Fruit fly (Drosophila melanogaster) whole organism, embryonic: ENCODE results near the gene CG7054.

Source experiments
- Atf-2 ChIP-seq: fragments of 200-800 bp; sonication (Bioruptor generic); optimal IDR thresholded peaks from 2 replicates; lab custom pipeline; 2016; ENCODE audit warnings: missing biosample characterization, missing genetic modification characterization
- BtbVII ChIP-seq: fragments of 200-800 bp; sonication (Bioruptor generic); optimal IDR thresholded peaks from 3 replicates; lab custom pipeline; 2017; ENCODE audit warnings: missing biosample characterization, mild to moderate bottlenecking, missing genetic modification characterization
- CG1603 ChIP-seq: fragments of 200-800 bp; sonication (Bioruptor generic); optimal IDR thresholded peaks from 2 replicates; lab custom pipeline; 2019; ENCODE audit warnings: missing biosample characterization, mild to moderate bottlenecking, missing genetic modification characterization, moderate library complexity
- CG2678 ChIP-seq: fragments of 200-800 bp; sonication (Bioruptor generic); optimal IDR thresholded peaks from 3 replicates; lab custom pipeline; 2019; ENCODE audit warnings: missing biosample characterization, mild to moderate bottlenecking, missing genetic modification characterization, moderate library complexity
- CG2712 ChIP-seq: fragments of 200-800 bp; optimal IDR thresholded peaks from 3 replicates; lab custom pipeline; 2019; ENCODE audit warnings: missing biosample characterization, mild to moderate bottlenecking, missing genetic modification characterization, moderate library complexity
- CG31388 ChIP-seq: fragments of 200-800 bp; sonication (Bioruptor generic); optimal IDR thresholded peaks from 2 replicates; lab custom pipeline; 2016; ENCODE audit warnings: missing biosample characterization, missing genetic modification characterization
- CG3847 ChIP-seq: fragments of 200-800 bp; sonication (Bioruptor generic); IDR thresholded peaks from 2 replicates; pipeline ENCODE4 v1.3.6; 2022; ENCODE audit warnings: missing biosample characterization, missing genetic modification characterization
- CG42726 ChIP-seq: fragments of 200-800 bp; sonication (Bioruptor generic); IDR thresholded peaks from 2 replicates; pipeline ENCODE4 v1.3.6; 2022; ENCODE audit warnings: missing biosample characterization, missing genetic modification characterization; ENCODE audit not compliant: partially characterized antibody
- CG5180 ChIP-seq: fragments of 200-800 bp; sonication (Bioruptor generic); optimal IDR thresholded peaks from 3 replicates; lab custom pipeline; 2017; ENCODE audit warnings: missing biosample characterization, missing genetic modification characterization, mild to moderate bottlenecking, moderate library complexity, missing genetic modification reagents
- CG5953 ChIP-seq: fragments of 200-800 bp; sonication (Bioruptor generic); IDR thresholded peaks from 2 replicates; pipeline ENCODE4 v1.3.6; 2022; ENCODE audit warnings: missing biosample characterization, missing genetic modification characterization
- CG6654 ChIP-seq: fragments of 200-800 bp; sonication (Bioruptor generic); optimal IDR thresholded peaks from 2 replicates; lab custom pipeline; 2017; ENCODE audit warnings: missing biosample characterization, mild to moderate bottlenecking, missing genetic modification characterization
- CG6765 ChIP-seq: fragments of 200-800 bp; sonication (Bioruptor generic); optimal IDR thresholded peaks from 3 replicates; lab custom pipeline; 2017; ENCODE audit warnings: missing biosample characterization, mild to moderate bottlenecking, missing genetic modification characterization
- CG6791 ChIP-seq: fragments of 200-800 bp; sonication (Bioruptor generic); IDR thresholded peaks from 3 replicates; pipeline ENCODE4 v1.3.6; 2022; ENCODE audit warnings: missing biosample characterization, missing genetic modification characterization; ENCODE audit not compliant: partially characterized antibody
- CG7786 ChIP-seq: fragments of 200-800 bp; sonication (Bioruptor generic); optimal IDR thresholded peaks from 2 replicates; lab custom pipeline; 2016; ENCODE audit warnings: missing biosample characterization, missing genetic modification characterization
- CG7963 ChIP-seq: fragments of 200-800 bp; sonication (Bioruptor generic); IDR thresholded peaks from 3 replicates; pipeline ENCODE4 v1.3.6; 2022; ENCODE audit warnings: missing biosample characterization, missing genetic modification characterization; ENCODE audit not compliant: partially characterized antibody
- CG8089 ChIP-seq: fragments of 200-800 bp; sonication (Bioruptor generic); optimal IDR thresholded peaks from 3 replicates; lab custom pipeline; 2016; ENCODE audit warnings: missing biosample characterization, missing genetic modification characterization
- CG8944 ChIP-seq: fragments of 200-800 bp; sonication (Bioruptor generic); optimal IDR thresholded peaks from 3 replicates; lab custom pipeline; 2016; ENCODE audit warnings: missing biosample characterization, missing genetic modification characterization
- Camta ChIP-seq: fragments of 200-800 bp; sonication (Bioruptor generic); optimal IDR thresholded peaks from 2 replicates; lab custom pipeline; 2016; ENCODE audit warnings: missing biosample characterization, missing genetic modification characterization
- Deaf1 ChIP-seq: fragments of 200-800 bp; optimal IDR thresholded peaks from 3 replicates; lab custom pipeline; 2019; ENCODE audit warnings: missing biosample characterization, mild to moderate bottlenecking, missing genetic modification characterization, moderate library complexity
- Fer1 ChIP-seq: fragments of 200-800 bp; sonication (Bioruptor generic); optimal IDR thresholded peaks from 2 replicates; lab custom pipeline; 2017; ENCODE audit warnings: missing biosample characterization, mild to moderate bottlenecking, missing genetic modification characterization
- Hr51 ChIP-seq, 2 experiments: fragments of 200-800 bp; sonication (Bioruptor generic); optimal IDR thresholded peaks; 2 replicates in 1 of 2; 3 replicates in 1 of 2; lab custom pipeline; 2016 to 2018; ENCODE audit warnings: missing biosample characterization in 2 of 2, missing genetic modification characterization in 2 of 2, mild to moderate bottlenecking in 1 of 2, moderate library complexity in 1 of 2
- Rx ChIP-seq: fragments of 200-800 bp; sonication (Bioruptor generic); IDR thresholded peaks from 2 replicates; pipeline ENCODE4 v1.3.6; 2022; ENCODE audit warnings: missing biosample characterization, missing genetic modification characterization
- Scr ChIP-seq: fragments of 200-800 bp; sonication (Bioruptor generic); IDR thresholded peaks from 2 replicates; pipeline ENCODE4 v1.3.6; 2022; ENCODE audit warnings: missing biosample characterization, missing genetic modification characterization; ENCODE audit not compliant: partially characterized antibody
- ac ChIP-seq: fragments of 200-800 bp; sonication (Bioruptor generic); optimal IDR thresholded peaks from 3 replicates; lab custom pipeline; 2017; ENCODE audit warnings: missing biosample characterization, mild to moderate bottlenecking, missing genetic modification characterization
- cad ChIP-seq: fragments of >200 bp; optimal IDR thresholded peaks from 2 replicates; lab custom pipeline; 2017; ENCODE audit warnings: missing biosample characterization, missing genetic modification characterization
- crp ChIP-seq, 2 experiments: fragments of 200-800 bp; sonication (Bioruptor generic); optimal IDR thresholded peaks; 2 replicates in 1 of 2; 3 replicates in 1 of 2; lab custom pipeline; 2017; ENCODE audit warnings: missing biosample characterization in 2 of 2, missing genetic modification characterization in 2 of 2, mild to moderate bottlenecking in 1 of 2, moderate library complexity in 1 of 2
- dan ChIP-seq: fragments of 200-800 bp; sonication (Bioruptor generic); IDR thresholded peaks from 2 replicates; pipeline ENCODE4 v1.3.6; 2022; ENCODE audit warnings: missing biosample characterization, missing genetic modification characterization
- disco-r ChIP-seq: fragments of 200-800 bp; sonication (Bioruptor generic); optimal IDR thresholded peaks from 2 replicates; lab custom pipeline; 2016; ENCODE audit warnings: missing biosample characterization, missing genetic modification characterization
- emc ChIP-seq: fragments of 200-800 bp; sonication (Bioruptor generic); optimal IDR thresholded peaks from 2 replicates; lab custom pipeline; 2016; ENCODE audit warnings: missing biosample characterization, missing genetic modification characterization
- exex ChIP-seq: fragments of 200-800 bp; sonication (Bioruptor generic); optimal IDR thresholded peaks from 4 replicates; lab custom pipeline; 2018; ENCODE audit warnings: missing biosample characterization, mild to moderate bottlenecking, missing genetic modification characterization, moderate library complexity
- eyg ChIP-seq: fragments of 200-800 bp; sonication (Bioruptor generic); optimal IDR thresholded peaks from 3 replicates; lab custom pipeline; 2016; ENCODE audit warnings: missing biosample characterization, missing genetic modification characterization
- fd3F ChIP-seq: fragments of 200-800 bp; sonication (Bioruptor generic); optimal IDR thresholded peaks from 2 replicates; lab custom pipeline; 2018; ENCODE audit warnings: missing biosample characterization, mild to moderate bottlenecking, missing genetic modification characterization, moderate library complexity
- ham ChIP-seq: fragments of 200-800 bp; sonication (Bioruptor generic); IDR thresholded peaks from 2 replicates; pipeline ENCODE4 v1.3.6; 2022; ENCODE audit warnings: missing biosample characterization, missing genetic modification characterization
- her ChIP-seq: fragments of 200-800 bp; sonication (Bioruptor generic); optimal IDR thresholded peaks from 2 replicates; lab custom pipeline; 2016; ENCODE audit warnings: missing biosample characterization, missing genetic modification characterization
- jigr1 ChIP-seq: fragments of 200-800 bp; sonication (Bioruptor generic); IDR thresholded peaks from 3 replicates; pipeline ENCODE4 v1.3.6; 2022; ENCODE audit warnings: missing biosample characterization, missing genetic modification characterization
- jing ChIP-seq: fragments of 200-800 bp; sonication (Bioruptor generic); optimal IDR thresholded peaks from 2 replicates; lab custom pipeline; 2018; ENCODE audit warnings: missing biosample characterization, mild to moderate bottlenecking, missing genetic modification characterization
- lilli ChIP-seq: fragments of 200-800 bp; sonication (Bioruptor generic); optimal IDR thresholded peaks from 3 replicates; lab custom pipeline; 2016; ENCODE audit warnings: missing biosample characterization, missing genetic modification characterization
- mam ChIP-seq: fragments of 200-800 bp; sonication (Bioruptor generic); optimal IDR thresholded peaks from 3 replicates; lab custom pipeline; 2016; ENCODE audit warnings: missing biosample characterization, missing genetic modification characterization
- nom ChIP-seq: fragments of 200-800 bp; sonication (Bioruptor generic); optimal IDR thresholded peaks from 2 replicates; lab custom pipeline; 2017; ENCODE audit warnings: missing biosample characterization, missing genetic modification characterization, mild to moderate bottlenecking, moderate library complexity, missing genetic modification reagents
- onecut ChIP-seq: fragments of 200-800 bp; sonication (Bioruptor generic); IDR thresholded peaks from 2 replicates; pipeline ENCODE4 v1.3.6; 2022; ENCODE audit warnings: missing biosample characterization, missing genetic modification characterization
- otp ChIP-seq: fragments of 200-800 bp; sonication (Bioruptor generic); IDR thresholded peaks from 3 replicates; pipeline ENCODE4, ENCODE4 v1.3.6; 2022; ENCODE audit warnings: missing biosample characterization, missing genetic modification characterization
- pnt ChIP-seq: fragments of 200-800 bp; sonication (Bioruptor generic); optimal IDR thresholded peaks from 3 replicates; lab custom pipeline; 2016; ENCODE audit warnings: missing biosample characterization, missing genetic modification characterization
- sc ChIP-seq, 3 experiments: fragments of >200 bp in 2 of 3; fragments of 200-800 bp in 1 of 3; sonication (Bioruptor generic) in 1 of 3; optimal IDR thresholded peaks; 2 replicates in 2 of 3; 3 replicates in 1 of 3; lab custom pipeline; 2017; ENCODE audit warnings: mild to moderate bottlenecking in 1 of 3, missing biosample characterization in 1 of 3, missing genetic modification characterization in 1 of 3, missing genetic modification reagents in 1 of 3
- scrt ChIP-seq: fragments of 200-800 bp; sonication (Bioruptor generic); optimal IDR thresholded peaks from 2 replicates; lab custom pipeline; 2018; ENCODE audit warnings: missing biosample characterization, mild to moderate bottlenecking, missing genetic modification characterization, moderate library complexity
- sens-2 ChIP-seq: fragments of 200-800 bp; sonication (Bioruptor generic); IDR thresholded peaks from 2 replicates; pipeline ENCODE4 v1.3.6; 2022; ENCODE audit warnings: missing biosample characterization, missing genetic modification characterization
- shn ChIP-seq: fragments of 200-800 bp; sonication (Bioruptor generic); optimal IDR thresholded peaks from 3 replicates; lab custom pipeline; 2016; ENCODE audit warnings: missing biosample characterization, missing genetic modification characterization
- stc ChIP-seq: fragments of 200-800 bp; sonication (Bioruptor generic); IDR thresholded peaks from 2 replicates; pipeline ENCODE4 v1.3.6; 2022; ENCODE audit warnings: missing biosample characterization, missing genetic modification characterization
- stwl ChIP-seq: fragments of 200-800 bp; sonication (Bioruptor generic); optimal IDR thresholded peaks from 3 replicates; lab custom pipeline; 2018; ENCODE audit warnings: missing biosample characterization, mild to moderate bottlenecking, missing genetic modification characterization, moderate library complexity
- tx ChIP-seq: fragments of 200-800 bp; sonication (Bioruptor generic); optimal IDR thresholded peaks from 2 replicates; lab custom pipeline; 2016; ENCODE audit warnings: missing biosample characterization, missing genetic modification characterization
- unpg ChIP-seq: fragments of 200-800 bp; sonication (Bioruptor generic); optimal IDR thresholded peaks from 3 replicates; lab custom pipeline; 2018; ENCODE audit warnings: missing biosample characterization, mild to moderate bottlenecking, missing genetic modification characterization, moderate library complexity
- wek ChIP-seq: fragments of 200-800 bp; sonication (Bioruptor generic); optimal IDR thresholded peaks from 3 replicates; lab custom pipeline; 2018; ENCODE audit warnings: missing biosample characterization, mild to moderate bottlenecking, missing genetic modification characterization, moderate library complexity

The CG7054 gene

DNA sequence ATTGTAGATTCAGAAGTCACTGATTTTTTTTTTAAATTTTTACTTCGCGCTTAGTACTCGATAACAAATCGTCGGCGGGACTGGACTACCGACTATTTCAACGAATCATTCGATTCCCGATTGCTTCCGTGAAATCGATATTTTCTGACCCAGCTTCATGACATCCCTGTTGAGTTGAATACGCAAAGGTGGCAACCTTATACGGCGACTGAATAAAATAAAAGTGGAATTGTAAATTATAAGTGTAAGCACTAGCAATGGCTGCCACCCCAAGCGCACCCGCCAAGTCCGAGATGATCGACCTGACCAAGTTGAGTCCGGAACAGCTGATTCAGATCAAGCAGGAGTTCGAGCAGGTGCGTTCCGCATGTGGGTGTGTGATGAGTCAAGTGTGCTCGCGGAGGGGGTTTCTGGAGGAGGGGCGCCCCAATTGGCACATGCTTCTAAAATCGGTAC is 22.3 kb downstream of the CG7054 start, which contains the start of gene Pfdn5 (continued):
- TF ChIP-seq shn (GFP tag; lab: Kevin White, UChicago) = no peak
- TF ChIP-seq cad (GFP tag; lab: Kevin White, UChicago) = no peak
- no peak for TF ChIP-seq mam
- TF ChIP-seq onecut = no peak
- no peak for TF ChIP-seq Fer1
- TF ChIP-seq CG6791 (GFP tag; lab: Robert Waterston, UW) = peak; percentile 90
- TF ChIP-seq her = no peak
- TF ChIP-seq crp (GFP tag; optimal IDR thresholded peaks at IDR 0.05; lab: Kevin White, UChicago) = peak in 1 of 2 experiments; percentile 38
- no peak for TF ChIP-seq wek (GFP tag; lab: Kevin White, UChicago)
- TF ChIP-seq CG5953 (GFP tag; lab: Robert Waterston, UW) = no peak
- no peak for TF ChIP-seq CG2712 (tag; lab: Kevin White, UChicago)
- TF ChIP-seq emc (GFP tag; lab: Kevin White, UChicago) = no peak
- TF ChIP-seq jigr1 = no peak
- no peak for TF ChIP-seq Rx (GFP tag; lab: Robert Waterston, UW)
- peak; percentile 89 for TF ChIP-seq CG7963 (GFP tag; lab: Robert Waterston, UW)
- peak; percentile 95 for TF ChIP-seq stwl (tag; lab: Kevin White, UChicago)
- TF ChIP-seq fd3F = no peak
- no peak for TF ChIP-seq stc (GFP tag; lab: Robert Waterston, UW)
- TF ChIP-seq Camta (GFP tag; lab: Kevin White, UChicago) = no peak
- TF ChIP-seq CG31388 = no peak
- no peak for TF ChIP-seq pnt (GFP tag; lab: Kevin White, UChicago)
- no peak for TF ChIP-seq CG5180 (GFP tag; lab: Kevin White, UChicago)
- TF ChIP-seq eyg = no peak
- TF ChIP-seq CG6654 = no peak
- TF ChIP-seq exex (tag; lab: Kevin White, UChicago) = no peak
- TF ChIP-seq lilli = no peak
- TF ChIP-seq disco-r = no peak
- no peak for TF ChIP-seq BtbVII (GFP tag; lab: Kevin White, UChicago)
- TF ChIP-seq Hr51 (GFP tag; optimal IDR thresholded peaks at IDR 0.05; lab: Kevin White, UChicago) = no peak
- TF ChIP-seq CG7786 (GFP tag; lab: Kevin White, UChicago) = no peak
- no peak for TF ChIP-seq ac (GFP tag; lab: Kevin White, UChicago)
- TF ChIP-seq jing (GFP tag; lab: Kevin White, UChicago) = no peak
- no peak for TF ChIP-seq CG42726 (GFP tag; lab: Robert Waterston, UW)
- TF ChIP-seq tx (GFP tag; lab: Kevin White, UChicago) = peak; percentile 12
- TF ChIP-seq ham (GFP tag; lab: Robert Waterston, UW) = no peak
- TF ChIP-seq CG6765 (GFP tag; lab: Kevin White, UChicago) = no peak
- TF ChIP-seq sens-2 (GFP tag; lab: Robert Waterston, UW) = no peak
- no peak for TF ChIP-seq otp (GFP tag; lab: Robert Waterston, UW)
- TF ChIP-seq CG2678 (tag; lab: Kevin White, UChicago) = no peak
- TF ChIP-seq dan (GFP tag; lab: Robert Waterston, UW) = no peak
- TF ChIP-seq sc (optimal IDR thresholded peaks at IDR 0.05; lab: Kevin White, UChicago) = no peak
- no peak for TF ChIP-seq sc (GFP tag; optimal IDR thresholded peaks at IDR 0.05; lab: Kevin White, UChicago)
- no peak for TF ChIP-seq scrt (GFP tag; lab: Kevin White, UChicago)
- no peak for TF ChIP-seq CG8944 (GFP tag; lab: Kevin White, UChicago)
- no peak for TF ChIP-seq Deaf1
- no peak for TF ChIP-seq nom
- no peak for TF ChIP-seq unpg (GFP tag; lab: Kevin White, UChicago)
- TF ChIP-seq CG1603 = no peak
- peak; percentile 78 for TF ChIP-seq Scr (GFP tag; lab: Robert Waterston, UW)
- no peak for TF ChIP-seq Atf-2 (GFP tag; lab: Kevin White, UChicago)
- 0 out of 2 replicates have a peak, but pooled peaks have one; percentile 15 for TF ChIP-seq CG3847 (GFP tag; lab: Robert Waterston, UW)
- TF ChIP-seq CG8089 = no peak
